Worm (Caenorhabditis elegans) whole organism, L2 larva: Measurements from ENCODE around the gene ddn-1.

Experiments used
- F13H6.1 ChIP-seq: sonication (generic microtip); optimal IDR thresholded peaks from 2 replicates; lab custom pipeline; 2016; ENCODE audit warnings: missing genetic modification characterization, missing compliant biosample characterization
- Y55F3AM.14 ChIP-seq: fragments of 200-800 bp; sonication (Bioruptor generic); optimal IDR thresholded peaks from 2 replicates; lab custom pipeline; 2018; ENCODE audit warnings: mild to moderate bottlenecking, missing genetic modification characterization, missing compliant biosample characterization
- alr-1 ChIP-seq: fragments of 150-350 bp; optimal IDR thresholded peaks from 2 replicates; lab custom pipeline; 2014; ENCODE audit warnings: missing biosample characterization, missing genetic modification characterization
- aly-2 ChIP-seq: fragments of 150-350 bp; optimal IDR thresholded peaks from 2 replicates; lab custom pipeline; 2014; ENCODE audit warnings: missing biosample characterization, missing genetic modification characterization
- ama-1 ChIP-seq: fragments of 150-350 bp; optimal IDR thresholded peaks from 2 replicates; lab custom pipeline; 2018; ENCODE audit warnings: inconsistent platforms
- ceh-16 ChIP-seq: fragments of 150-350 bp; optimal IDR thresholded peaks from 2 replicates; lab custom pipeline; 2014; ENCODE audit warnings: missing biosample characterization, missing genetic modification characterization
- ceh-82 ChIP-seq: fragments of 150-350 bp; optimal IDR thresholded peaks from 2 replicates; lab custom pipeline; 2014; ENCODE audit warnings: missing biosample characterization, missing genetic modification characterization
- crh-2 ChIP-seq: sonication (generic microtip); optimal IDR thresholded peaks from 2 replicates; lab custom pipeline; 2017; ENCODE audit warnings: missing biosample characterization, missing genetic modification characterization
- dmd-4 ChIP-seq: sonication (generic microtip); optimal IDR thresholded peaks from 2 replicates; lab custom pipeline; 2017; ENCODE audit warnings: missing biosample characterization, missing genetic modification characterization
- egl-27 ChIP-seq: sonication (generic microtip); optimal IDR thresholded peaks from 3 replicates; lab custom pipeline; 2017; ENCODE audit warnings: missing biosample characterization, missing genetic modification reagents, missing genetic modification characterization
- elt-1 ChIP-seq: fragments of 150-350 bp; optimal IDR thresholded peaks from 2 replicates; lab custom pipeline; 2014; ENCODE audit warnings: missing biosample characterization, missing genetic modification characterization
- fos-1 ChIP-seq: fragments of 150-350 bp; optimal IDR thresholded peaks from 2 replicates; lab custom pipeline; 2014; ENCODE audit warnings: missing biosample characterization, missing genetic modification characterization
- gmeb-1 ChIP-seq: fragments of 150-350 bp; optimal IDR thresholded peaks from 2 replicates; lab custom pipeline; 2014; ENCODE audit warnings: missing biosample characterization, missing genetic modification characterization
- lin-11 ChIP-seq: fragments of 150-350 bp; sonication (generic microtip); optimal IDR thresholded peaks from 2 replicates; lab custom pipeline; 2014; ENCODE audit warnings: missing biosample characterization, missing genetic modification characterization, inconsistent platforms, mixed read lengths
- lin-13 ChIP-seq: fragments of 150-350 bp; optimal IDR thresholded peaks from 2 replicates; lab custom pipeline; 2014; ENCODE audit warnings: missing biosample characterization, missing genetic modification reagents, missing genetic modification characterization
- lin-39 ChIP-seq: fragments of 150-350 bp; optimal IDR thresholded peaks from 2 replicates; lab custom pipeline; 2014; ENCODE audit warnings: missing biosample characterization, missing genetic modification reagents, missing genetic modification characterization
- mbf-1 ChIP-seq: sonication (generic microtip); optimal IDR thresholded peaks from 2 replicates; lab custom pipeline; 2017; ENCODE audit warnings: missing biosample characterization, missing genetic modification characterization
- mdl-1 ChIP-seq, 2 experiments: fragments of 150-350 bp in 1 of 2; sonication (generic microtip) in 1 of 2; optimal IDR thresholded peaks; 2 replicates each; lab custom pipeline; 2017; ENCODE audit warnings: missing biosample characterization in 2 of 2, missing genetic modification characterization in 2 of 2
- nhr-10 ChIP-seq: sonication (generic microtip); optimal IDR thresholded peaks from 2 replicates; lab custom pipeline; 2017; ENCODE audit warnings: missing biosample characterization, missing genetic modification characterization
- nhr-11 ChIP-seq: fragments of 150-350 bp; optimal IDR thresholded peaks from 2 replicates; lab custom pipeline; 2014; ENCODE audit warnings: missing biosample characterization, missing genetic modification characterization
- nhr-12 ChIP-seq: fragments of 150-350 bp; optimal IDR thresholded peaks from 2 replicates; lab custom pipeline; 2014; ENCODE audit warnings: missing biosample characterization, missing genetic modification characterization
- nhr-129 ChIP-seq: fragments of 150-350 bp; optimal IDR thresholded peaks from 2 replicates; lab custom pipeline; 2014; ENCODE audit warnings: missing biosample characterization, missing genetic modification characterization
- nhr-21 ChIP-seq: fragments of 150-350 bp; optimal IDR thresholded peaks from 2 replicates; lab custom pipeline; 2014; ENCODE audit warnings: missing biosample characterization, missing genetic modification characterization
- nhr-23 ChIP-seq: fragments of 150-350 bp; optimal IDR thresholded peaks from 2 replicates; lab custom pipeline; 2014; ENCODE audit warnings: missing biosample characterization, missing genetic modification reagents, missing genetic modification characterization
- nhr-237 ChIP-seq: fragments of 150-350 bp; optimal IDR thresholded peaks from 2 replicates; lab custom pipeline; 2014; ENCODE audit warnings: missing biosample characterization, missing genetic modification characterization
- nhr-25 ChIP-seq: fragments of 150-350 bp; sonication (generic microtip); optimal IDR thresholded peaks from 3 replicates; lab custom pipeline; 2014; ENCODE audit warnings: missing biosample characterization, missing genetic modification characterization
- nhr-6 ChIP-seq: fragments of 150-350 bp; optimal IDR thresholded peaks from 2 replicates; lab custom pipeline; 2014; ENCODE audit warnings: missing biosample characterization, missing genetic modification characterization
- nhr-77 ChIP-seq: fragments of 150-350 bp; optimal IDR thresholded peaks from 2 replicates; lab custom pipeline; 2014; ENCODE audit warnings: missing biosample characterization, missing genetic modification characterization
- sem-4 ChIP-seq: fragments of 150-350 bp; optimal IDR thresholded peaks from 2 replicates; lab custom pipeline; 2014; ENCODE audit warnings: missing biosample characterization, missing genetic modification reagents, missing genetic modification characterization
- sma-3 ChIP-seq: sonication (generic microtip); optimal IDR thresholded peaks from 2 replicates; lab custom pipeline; 2016; ENCODE audit warnings: missing genetic modification reagents, missing genetic modification characterization, missing compliant biosample characterization
- snpc-4 ChIP-seq: fragments of 150-350 bp; optimal IDR thresholded peaks from 2 replicates; lab custom pipeline; 2014; ENCODE audit warnings: missing biosample characterization, missing genetic modification characterization
- unc-39 ChIP-seq: fragments of 150-350 bp; optimal IDR thresholded peaks from 2 replicates; lab custom pipeline; 2014; ENCODE audit warnings: missing biosample characterization, missing genetic modification characterization
- unc-55 ChIP-seq: fragments of 150-350 bp; sonication (generic microtip); optimal IDR thresholded peaks from 3 replicates; lab custom pipeline; 2014; ENCODE audit warnings: missing biosample characterization, missing genetic modification reagents, missing genetic modification characterization
- unc-62 ChIP-seq: fragments of 150-350 bp; optimal IDR thresholded peaks from 2 replicates; lab custom pipeline; 2014; ENCODE audit warnings: missing biosample characterization, missing genetic modification reagents, missing genetic modification characterization
- zag-1 ChIP-seq: fragments of 150-350 bp; optimal IDR thresholded peaks from 2 replicates; lab custom pipeline; 2014; ENCODE audit warnings: missing biosample characterization, missing genetic modification characterization
- ztf-11 ChIP-seq: sonication (generic microtip); optimal IDR thresholded peaks from 2 replicates; lab custom pipeline; 2017; ENCODE audit warnings: missing biosample characterization, missing genetic modification characterization

Gene ddn-1

ce11 chrV:8767041-8767440 is 6.7 kb upstream of the ddn-1 start:
- TF ChIP-seq nhr-12 (tag; lab: Kevin White, UChicago) (no peak), unc-55 (GFP tag; lab: Kevin White, UChicago) (peak; percentile 44)

ce11 chrV:8765938-8766337 is 5.6 kb upstream of the ddn-1 start, which contains the start of gene B0507.9:
B0507.9 (minus strand) TSS chrV:8766038.
- TF ChIP-seq unc-39 (tag; lab: Kevin White, UChicago) (no peak), ceh-82 (tag; lab: Kevin White, UChicago) (no peak), elt-1 (tag; lab: Kevin White, UChicago) (no peak), sma-3 (GFP tag; lab: Kevin White, UChicago) (no peak), nhr-6 (no peak), aly-2 (no peak), zag-1 (tag; lab: Kevin White, UChicago) (no peak), egl-27 (tag; lab: Kevin White, UChicago) (no peak), snpc-4 (tag; lab: Kevin White, UChicago) (no peak), nhr-12 (tag; lab: Kevin White, UChicago) (no peak), sem-4 (no peak), ceh-16 (tag; lab: Kevin White, UChicago) (no peak), unc-62 (GFP tag; lab: Kevin White, UChicago) (no peak), dmd-4 (tag; lab: Kevin White, UChicago) (no peak), ztf-11 (tag; lab: Kevin White, UChicago) (no peak), fos-1 (no peak), nhr-129 (tag; lab: Kevin White, UChicago) (no peak), Y55F3AM.14 (no peak)

- TF ChIP-seq Y55F3AM.14: no peak
- no peak for TF ChIP-seq mdl-1 (tag; optimal IDR thresholded peaks at IDR 0.05; lab: Kevin White, UChicago)
- no peak for TF ChIP-seq alr-1 (tag; lab: Kevin White, UChicago)
- TF ChIP-seq lin-11 (tag; lab: Kevin White, UChicago): no peak
- no peak for TF ChIP-seq ceh-82 (tag; lab: Kevin White, UChicago)
- TF ChIP-seq F13H6.1: no peak
- no peak for TF ChIP-seq nhr-12 (tag; lab: Kevin White, UChicago)
- TF ChIP-seq lin-13 (GFP tag; lab: Kevin White, UChicago): no peak
- TF ChIP-seq nhr-11 (tag; lab: Kevin White, UChicago): no peak
- no peak for TF ChIP-seq snpc-4 (tag; lab: Kevin White, UChicago)
- TF ChIP-seq ztf-11 (tag; lab: Kevin White, UChicago): no peak
- TF ChIP-seq nhr-77 (tag; lab: Kevin White, UChicago): no peak
- TF ChIP-seq aly-2: no peak
- TF ChIP-seq zag-1 (tag; lab: Kevin White, UChicago): no peak
- TF ChIP-seq elt-1 (tag; lab: Kevin White, UChicago): no peak
- TF ChIP-seq sma-3 (GFP tag; lab: Kevin White, UChicago): no peak
- no peak for TF ChIP-seq mbf-1 (tag; lab: Kevin White, UChicago)
- no peak for TF ChIP-seq gmeb-1 (tag; lab: Kevin White, UChicago)
- no peak for TF ChIP-seq egl-27 (tag; lab: Kevin White, UChicago)
- no peak for TF ChIP-seq lin-39 (tag; lab: Kevin White, UChicago)
Observed at ce11 chrV:8762861-8763260, 2.5 kb upstream of the ddn-1 start, which contains the start of gene B0507.8. B0507.8 (minus strand) TSS chrV:8762961.

ce11 chrV:8758618-8759017 is 1.7 kb downstream of the ddn-1 start, which contains the start of gene B0507.7:
B0507.7 (minus strand) TSS chrV:8758718.
- TF ChIP-seq nhr-21 (tag; lab: Kevin White, UChicago): no peak

ce11 chrV:8754670-8755069 is 5.6 kb downstream of the ddn-1 start, which contains the start of gene B0507.4:
B0507.4 (plus strand) TSS chrV:8754970.
- TF ChIP-seq nhr-23 (tag; lab: Kevin White, UChicago): no peak
- no peak for TF ChIP-seq sma-3 (GFP tag; lab: Kevin White, UChicago)
- no peak for TF ChIP-seq nhr-25 (tag; lab: Kevin White, UChicago)
- no peak for TF ChIP-seq unc-39 (tag; lab: Kevin White, UChicago)
- no peak for TF ChIP-seq ama-1 (lab: Kevin White, UChicago)
- no peak for TF ChIP-seq nhr-237 (tag; lab: Kevin White, UChicago)
- TF ChIP-seq dmd-4 (tag; lab: Kevin White, UChicago): no peak
- TF ChIP-seq crh-2 (tag; lab: Kevin White, UChicago): no peak
- no peak for TF ChIP-seq mdl-1 (tag; optimal IDR thresholded peaks at IDR 0.05; lab: Kevin White, UChicago)
- TF ChIP-seq gmeb-1 (tag; lab: Kevin White, UChicago): no peak
- no peak for TF ChIP-seq nhr-129 (tag; lab: Kevin White, UChicago)
- no peak for TF ChIP-seq nhr-10 (tag; lab: Kevin White, UChicago)
- no peak for TF ChIP-seq mbf-1 (tag; lab: Kevin White, UChicago)
- no peak for TF ChIP-seq nhr-12 (tag; lab: Kevin White, UChicago)
- TF ChIP-seq ceh-82 (tag; lab: Kevin White, UChicago): no peak
- TF ChIP-seq, all 48 proteins: peak for 0
